Worm (Caenorhabditis elegans) whole organism, L4/young adult: ENCODE data around the gene fbxa-5.

Experiments
- W03F9.2 ChIP-seq: fragments of 150-350 bp; optimal IDR thresholded peaks from 2 replicates; lab custom pipeline; 2014; ENCODE audit warnings: missing biosample characterization, missing genetic modification characterization
- dao-5 ChIP-seq: sonication (generic microtip); optimal IDR thresholded peaks from 2 replicates; lab custom pipeline; 2016; ENCODE audit warnings: missing genotype, missing genetic modification characterization, moderate library complexity, missing compliant biosample characterization
- him-1 ChIP-seq: sonication (generic microtip); optimal IDR thresholded peaks from 2 replicates; lab custom pipeline; 2016; ENCODE audit warnings: missing genotype, missing genetic modification reagents, missing genetic modification characterization, missing compliant biosample characterization

DNA sequence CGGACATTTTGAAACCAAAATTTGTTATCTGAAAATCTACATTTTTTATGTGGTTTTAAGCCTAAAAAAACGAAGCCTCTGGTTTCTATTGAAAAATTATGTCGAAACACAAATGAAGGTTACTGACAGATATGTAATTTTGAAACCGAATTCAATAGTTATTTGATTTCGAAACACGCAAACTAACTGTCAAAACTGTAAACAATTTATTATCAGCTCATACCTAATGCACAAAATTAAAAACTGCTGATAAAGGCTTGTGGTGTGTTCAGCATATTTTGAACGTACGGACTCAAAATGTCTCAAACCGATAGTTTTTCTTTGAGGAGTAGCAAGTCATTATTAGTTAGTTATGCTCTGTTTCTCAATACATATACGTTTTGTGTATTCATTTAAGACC, 2.3 kb upstream of the fbxa-5 start, which contains the start of gene fbxa-26:
- TF ChIP-seq him-1 (tag; lab: Kevin White, UChicago), result no peak
- TF ChIP-seq W03F9.2 (tag; lab: Kevin White, UChicago), result no peak
- no peak for TF ChIP-seq dao-5 (tag; lab: Kevin White, UChicago)
